Worm (Caenorhabditis elegans): ENCODE results near the gene Y38H6C.23.

Y38H6C.23 gene

DNA sequence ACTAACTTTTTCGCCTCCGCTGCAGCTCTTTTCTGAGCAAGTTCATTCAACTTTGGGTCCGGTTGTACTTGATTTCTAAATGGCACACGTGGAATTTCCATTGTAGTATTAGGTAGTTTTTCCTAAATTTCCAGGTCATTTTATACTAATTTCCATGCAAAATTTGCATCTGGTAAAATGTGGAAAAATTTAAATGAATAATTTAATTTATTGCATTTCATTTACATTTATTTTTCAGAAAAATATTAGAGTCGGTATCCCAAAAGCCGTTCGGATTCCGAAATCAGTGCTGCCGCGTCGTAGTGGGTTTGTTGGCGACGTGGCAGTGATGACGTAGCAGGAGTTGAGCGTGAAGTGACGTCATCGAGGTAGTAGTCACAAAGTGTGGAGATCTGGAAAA, 9.1 kb downstream of the Y38H6C.23 start, which contains the start of gene Y38H6C.18:
Gene Y38H6C.18, minus strand, starts transcription at position 101 of the 400 bp plus-strand sequence.
- TF ChIP-seq nhr-43 (tag; optimal IDR thresholded peaks at IDR 0.05; ENCODE audit: poor library complexity, severe bottlenecking) (no peak), elt-3 (tag; optimal IDR thresholded peaks at IDR 0.05) (no peak), zag-1 (tag; optimal IDR thresholded peaks at IDR 0.05) (no peak), snpc-4 (tag; optimal IDR thresholded peaks at IDR 0.05) (no peak), sea-2 (GFP tag; optimal IDR thresholded peaks at IDR 0.05) (no peak), ZK546.5 (tag; optimal IDR thresholded peaks at IDR 0.05) (no peak), ama-1 (optimal IDR thresholded peaks at IDR 0.05) (no peak), nhr-237 (tag; optimal IDR thresholded peaks at IDR 0.05) (no peak), skn-1 (tag; optimal IDR thresholded peaks at IDR 0.05) (no peak), nhr-76 (tag; optimal IDR thresholded peaks at IDR 0.05) (no peak), nhr-28 (tag; optimal IDR thresholded peaks at IDR 0.05) (no peak), elt-1 (tag; optimal IDR thresholded peaks at IDR 0.05) (no peak), eor-1 (tag; optimal IDR thresholded peaks at IDR 0.05) (no peak)

- TF ChIP-seq elt-2 (tag; optimal IDR thresholded peaks at IDR 0.05) (peak; percentile 41), pqm-1 (tag; optimal IDR thresholded peaks at IDR 0.05) (peak; percentile 71), mdl-1 (tag; optimal IDR thresholded peaks at IDR 0.05) (no peak), pha-4 (tag; optimal IDR thresholded peaks at IDR 0.05) (peak; percentile 53), tbx-2 (tag; optimal IDR thresholded peaks at IDR 0.05) (no peak)
Observed at ce11 chrV:20545742-20546141, 10.4 kb downstream of the Y38H6C.23 start.

ce11 chrV:20544610-20545009, 11.6 kb downstream of the Y38H6C.23 start:
- TF ChIP-seq fkh-10 (GFP tag; optimal IDR thresholded peaks at IDR 0.05) (no peak), pha-4 (tag; optimal IDR thresholded peaks at IDR 0.05) (peak; percentile 16), elt-2 (tag; optimal IDR thresholded peaks at IDR 0.05) (peak; percentile 13)

DNA sequence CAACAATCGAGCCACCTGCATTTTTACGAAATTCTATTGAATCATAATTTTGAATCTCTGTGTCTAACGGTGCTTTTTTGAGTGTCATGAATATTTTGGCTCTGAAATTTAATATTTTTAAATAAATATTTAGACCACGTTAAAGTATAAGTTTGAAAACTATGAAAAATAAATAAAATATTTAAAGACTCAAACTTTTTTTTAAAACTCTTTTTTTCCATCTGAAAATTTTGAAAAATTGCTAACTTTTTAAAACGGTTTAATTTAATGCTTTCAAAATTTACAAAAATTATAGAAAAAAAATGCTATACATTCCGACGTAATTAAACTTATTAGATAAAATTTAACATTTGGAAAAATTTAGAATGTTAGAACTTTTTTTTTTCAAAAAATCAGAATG, 12.1 kb downstream of the Y38H6C.23 start, which contains the start of gene slc-36.3:
Gene slc-36.3, minus strand, starts transcription at position 101 of the 400 bp plus-strand sequence.
- TF ChIP-seq fkh-2 (tag; optimal IDR thresholded peaks at IDR 0.05), result no peak
- no peak for TF ChIP-seq R02D3.7 (tag; optimal IDR thresholded peaks at IDR 0.05)
- TF ChIP-seq zag-1 (tag; optimal IDR thresholded peaks at IDR 0.05), result no peak
- TF ChIP-seq ztf-11 (tag; optimal IDR thresholded peaks at IDR 0.05), result no peak
- no peak for TF ChIP-seq elt-2 (tag; optimal IDR thresholded peaks at IDR 0.05)
- TF ChIP-seq ceh-28 (tag; optimal IDR thresholded peaks at IDR 0.05), result no peak
- TF ChIP-seq lin-39 (tag; optimal IDR thresholded peaks at IDR 0.05), result no peak
- TF ChIP-seq nhr-23 (tag; optimal IDR thresholded peaks at IDR 0.05), result no peak

DNA sequence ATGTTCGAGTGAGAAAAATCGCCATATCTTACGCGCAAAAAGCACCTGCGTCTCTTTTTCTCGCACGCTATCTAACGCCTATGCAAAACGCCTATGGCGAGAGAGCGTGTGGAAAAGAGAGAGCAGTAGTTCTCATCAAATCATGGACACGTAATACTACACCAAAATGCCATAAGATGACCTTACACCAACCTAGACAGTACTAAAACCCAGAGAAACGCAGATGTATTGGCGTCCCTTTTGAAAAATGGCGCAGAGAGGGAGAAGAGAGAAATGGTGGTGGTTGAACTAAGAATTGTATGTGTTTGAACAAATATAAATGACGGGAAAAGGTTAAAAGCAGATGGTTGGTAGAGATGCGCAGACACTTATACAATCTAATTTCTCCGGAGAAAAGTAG, 17.1 kb downstream of the Y38H6C.23 start, which contains the start of gene Y38H6C.16:
Gene Y38H6C.16, minus strand, starts transcription at position 293 of the 400 bp plus-strand sequence.
- no peak for TF ChIP-seq nhr-28 (tag; optimal IDR thresholded peaks at IDR 0.05)
- peak; percentile 49 for TF ChIP-seq nhr-25 (tag; optimal IDR thresholded peaks at IDR 0.05)

DNA sequence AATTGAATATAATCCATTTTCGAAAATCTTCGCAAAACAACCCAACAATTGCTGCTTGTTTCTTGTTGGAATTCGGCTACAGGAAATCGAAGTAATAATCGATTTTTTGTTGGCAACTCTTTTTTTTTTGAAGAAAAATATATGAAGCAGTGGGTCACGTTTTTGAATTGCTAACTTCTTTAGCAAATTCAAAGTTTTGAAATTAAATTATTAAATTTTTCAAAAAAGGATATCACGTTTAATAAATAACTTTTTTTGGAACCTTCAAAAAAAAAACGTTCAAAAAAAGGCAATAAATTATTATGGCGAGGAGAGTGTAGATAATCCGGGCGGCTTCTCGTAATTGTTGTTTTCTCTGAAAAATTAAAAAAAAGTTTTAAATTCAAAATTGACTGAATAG, 20.0 kb downstream of the Y38H6C.23 start, which contains the start of gene Y38H6C.15:
Gene Y38H6C.15, minus strand, starts transcription at position 101 of the 400 bp plus-strand sequence.
- no peak for TF ChIP-seq lin-15B (tag; optimal IDR thresholded peaks at IDR 0.05)
- TF ChIP-seq egl-27 (tag; optimal IDR thresholded peaks at IDR 0.05), result no peak
- no peak for TF ChIP-seq nhr-23 (tag; optimal IDR thresholded peaks at IDR 0.05)
- no peak for TF ChIP-seq sea-2 (GFP tag; optimal IDR thresholded peaks at IDR 0.05)
- TF ChIP-seq pqm-1 (tag; optimal IDR thresholded peaks at IDR 0.05), result no peak
- no peak for TF ChIP-seq nhr-43 (tag; optimal IDR thresholded peaks at IDR 0.05; ENCODE audit: poor library complexity, severe bottlenecking)
- no peak for TF ChIP-seq mdl-1 (tag; optimal IDR thresholded peaks at IDR 0.05)
- TF ChIP-seq elt-3 (tag; optimal IDR thresholded peaks at IDR 0.05), result no peak
- no peak for TF ChIP-seq daf-12 (tag; optimal IDR thresholded peaks at IDR 0.05)
- no peak for TF ChIP-seq zag-1 (tag; optimal IDR thresholded peaks at IDR 0.05)
- no peak for TF ChIP-seq ceh-82 (tag; optimal IDR thresholded peaks at IDR 0.05)
- no peak for TF ChIP-seq tbx-2 (tag; optimal IDR thresholded peaks at IDR 0.05)
- TF ChIP-seq lsy-12 (tag; optimal IDR thresholded peaks at IDR 0.05), result no peak
- no peak for TF ChIP-seq unc-39 (tag; optimal IDR thresholded peaks at IDR 0.05)
- TF ChIP-seq mml-1 (tag; optimal IDR thresholded peaks at IDR 0.05), result no peak
